Worm (Caenorhabditis elegans) whole organism, L3 larva: Measurements from ENCODE around the gene F56C4.4.

Experiments used
- R02D3.7 ChIP-seq: fragments of 150-350 bp; optimal IDR thresholded peaks from 2 replicates; lab custom pipeline; 2014; ENCODE audit warnings: missing biosample characterization, missing genetic modification characterization
- ceh-82 ChIP-seq: fragments of 150-350 bp; optimal IDR thresholded peaks from 2 replicates; lab custom pipeline; 2014; ENCODE audit warnings: missing biosample characterization, missing genetic modification characterization
- lin-15B ChIP-seq: fragments of 150-350 bp; optimal IDR thresholded peaks from 2 replicates; lab custom pipeline; 2014; ENCODE audit warnings: missing biosample characterization, missing genetic modification characterization
- nfya-1 ChIP-seq: sonication (generic microtip); optimal IDR thresholded peaks from 2 replicates; lab custom pipeline; 2017; ENCODE audit warnings: missing genetic modification characterization, mild to moderate bottlenecking, missing compliant biosample characterization, antibody characterized with exemption, moderate library complexity; ENCODE audit not compliant: insufficient read depth
- nhr-237 ChIP-seq: fragments of 150-350 bp; optimal IDR thresholded peaks from 2 replicates; lab custom pipeline; 2014; ENCODE audit warnings: missing biosample characterization, missing genetic modification characterization
- ztf-11 ChIP-seq: fragments of 150-350 bp; optimal IDR thresholded peaks from 2 replicates; lab custom pipeline; 2014; ENCODE audit warnings: missing biosample characterization, missing genetic modification characterization

- no peak for TF ChIP-seq nfya-1 (tag; lab: Kevin White, UChicago)
- no peak for TF ChIP-seq ztf-11 (tag; lab: Kevin White, UChicago)
- TF ChIP-seq lin-15B (tag; lab: Kevin White, UChicago): no peak
- TF ChIP-seq nhr-237 (tag; lab: Kevin White, UChicago): no peak
- TF ChIP-seq R02D3.7: no peak
- no peak for TF ChIP-seq ceh-82 (tag; lab: Kevin White, UChicago)
Observed at ce11 chrIV:10606575-10607080, 24.4 kb downstream of the F56C4.4 start, which contains the start of gene R09H10.3.
